Worm (Caenorhabditis elegans) whole organism, L2 larva: ENCODE results near the gene cutl-24.
A peak's percentile ranks its signal among the peaks of the same experiment; 100 is the strongest.

Source experiments
- C34F6.9 ChIP-seq: fragments of 150-350 bp; optimal IDR thresholded peaks from 2 replicates; lab custom pipeline; 2014; ENCODE audit warnings: missing biosample characterization, missing genetic modification characterization
- F13H6.1 ChIP-seq: sonication (generic microtip); optimal IDR thresholded peaks from 2 replicates; lab custom pipeline; 2016; ENCODE audit warnings: missing genetic modification characterization, missing compliant biosample characterization
- R02D3.7 ChIP-seq: fragments of 150-350 bp; optimal IDR thresholded peaks from 2 replicates; lab custom pipeline; 2014; ENCODE audit warnings: missing biosample characterization, missing genetic modification characterization
- Y55F3AM.14 ChIP-seq: fragments of 200-800 bp; sonication (Bioruptor generic); optimal IDR thresholded peaks from 2 replicates; lab custom pipeline; 2018; ENCODE audit warnings: mild to moderate bottlenecking, missing genetic modification characterization, missing compliant biosample characterization
- ZK546.5 ChIP-seq: sonication (generic microtip); optimal IDR thresholded peaks from 2 replicates; lab custom pipeline; 2017; ENCODE audit warnings: missing biosample characterization, missing genetic modification characterization
- alr-1 ChIP-seq: fragments of 150-350 bp; optimal IDR thresholded peaks from 2 replicates; lab custom pipeline; 2014; ENCODE audit warnings: missing biosample characterization, missing genetic modification characterization
- aly-2 ChIP-seq: fragments of 150-350 bp; optimal IDR thresholded peaks from 2 replicates; lab custom pipeline; 2014; ENCODE audit warnings: missing biosample characterization, missing genetic modification characterization
- ama-1 ChIP-seq: fragments of 150-350 bp; optimal IDR thresholded peaks from 2 replicates; lab custom pipeline; 2018; ENCODE audit warnings: inconsistent platforms
- blmp-1 ChIP-seq: sonication (generic microtip); optimal IDR thresholded peaks from 2 replicates; lab custom pipeline; 2017; ENCODE audit warnings: missing genetic modification characterization, mild to moderate bottlenecking, missing compliant biosample characterization, antibody characterized with exemption, moderate library complexity; ENCODE audit not compliant: insufficient read depth
- ceh-16 ChIP-seq: fragments of 150-350 bp; optimal IDR thresholded peaks from 2 replicates; lab custom pipeline; 2014; ENCODE audit warnings: missing biosample characterization, missing genetic modification characterization
- ceh-82 ChIP-seq: fragments of 150-350 bp; optimal IDR thresholded peaks from 2 replicates; lab custom pipeline; 2014; ENCODE audit warnings: missing biosample characterization, missing genetic modification characterization
- crh-2 ChIP-seq: sonication (generic microtip); optimal IDR thresholded peaks from 2 replicates; lab custom pipeline; 2017; ENCODE audit warnings: missing biosample characterization, missing genetic modification characterization
- dmd-4 ChIP-seq: sonication (generic microtip); optimal IDR thresholded peaks from 2 replicates; lab custom pipeline; 2017; ENCODE audit warnings: missing biosample characterization, missing genetic modification characterization
- egl-27 ChIP-seq: sonication (generic microtip); optimal IDR thresholded peaks from 3 replicates; lab custom pipeline; 2017; ENCODE audit warnings: missing biosample characterization, missing genetic modification reagents, missing genetic modification characterization
- elt-1 ChIP-seq: fragments of 150-350 bp; optimal IDR thresholded peaks from 2 replicates; lab custom pipeline; 2014; ENCODE audit warnings: missing biosample characterization, missing genetic modification characterization
- elt-3 ChIP-seq: sonication (generic microtip); optimal IDR thresholded peaks from 2 replicates; lab custom pipeline; 2017; ENCODE audit warnings: missing biosample characterization, missing genetic modification characterization
- fos-1 ChIP-seq: fragments of 150-350 bp; optimal IDR thresholded peaks from 2 replicates; lab custom pipeline; 2014; ENCODE audit warnings: missing biosample characterization, missing genetic modification characterization
- gmeb-1 ChIP-seq: fragments of 150-350 bp; optimal IDR thresholded peaks from 2 replicates; lab custom pipeline; 2014; ENCODE audit warnings: missing biosample characterization, missing genetic modification characterization
- lin-11 ChIP-seq: fragments of 150-350 bp; sonication (generic microtip); optimal IDR thresholded peaks from 2 replicates; lab custom pipeline; 2014; ENCODE audit warnings: missing biosample characterization, missing genetic modification characterization, inconsistent platforms, mixed read lengths
- lin-13 ChIP-seq: fragments of 150-350 bp; optimal IDR thresholded peaks from 2 replicates; lab custom pipeline; 2014; ENCODE audit warnings: missing biosample characterization, missing genetic modification reagents, missing genetic modification characterization
- lin-39 ChIP-seq: fragments of 150-350 bp; optimal IDR thresholded peaks from 2 replicates; lab custom pipeline; 2014; ENCODE audit warnings: missing biosample characterization, missing genetic modification reagents, missing genetic modification characterization
- lsy-2 ChIP-seq, 2 experiments: fragments of 150-350 bp in 1 of 2; sonication (generic microtip) in 1 of 2; optimal IDR thresholded peaks; 2 replicates each; lab custom pipeline; 2014 to 2017; ENCODE audit warnings: missing biosample characterization in 2 of 2, missing genetic modification characterization in 2 of 2
- mab-5 ChIP-seq: fragments of 150-350 bp; optimal IDR thresholded peaks from 2 replicates; lab custom pipeline; 2014; ENCODE audit warnings: missing biosample characterization, missing genetic modification characterization
- mbf-1 ChIP-seq: sonication (generic microtip); optimal IDR thresholded peaks from 2 replicates; lab custom pipeline; 2017; ENCODE audit warnings: missing biosample characterization, missing genetic modification characterization
- mdl-1 ChIP-seq, 2 experiments: fragments of 150-350 bp in 1 of 2; sonication (generic microtip) in 1 of 2; optimal IDR thresholded peaks; 2 replicates each; lab custom pipeline; 2017; ENCODE audit warnings: missing biosample characterization in 2 of 2, missing genetic modification characterization in 2 of 2
- nhr-10 ChIP-seq: sonication (generic microtip); optimal IDR thresholded peaks from 2 replicates; lab custom pipeline; 2017; ENCODE audit warnings: missing biosample characterization, missing genetic modification characterization
- nhr-11 ChIP-seq: fragments of 150-350 bp; optimal IDR thresholded peaks from 2 replicates; lab custom pipeline; 2014; ENCODE audit warnings: missing biosample characterization, missing genetic modification characterization
- nhr-12 ChIP-seq: fragments of 150-350 bp; optimal IDR thresholded peaks from 2 replicates; lab custom pipeline; 2014; ENCODE audit warnings: missing biosample characterization, missing genetic modification characterization
- nhr-129 ChIP-seq: fragments of 150-350 bp; optimal IDR thresholded peaks from 2 replicates; lab custom pipeline; 2014; ENCODE audit warnings: missing biosample characterization, missing genetic modification characterization
- nhr-21 ChIP-seq: fragments of 150-350 bp; optimal IDR thresholded peaks from 2 replicates; lab custom pipeline; 2014; ENCODE audit warnings: missing biosample characterization, missing genetic modification characterization
- nhr-23 ChIP-seq: fragments of 150-350 bp; optimal IDR thresholded peaks from 2 replicates; lab custom pipeline; 2014; ENCODE audit warnings: missing biosample characterization, missing genetic modification reagents, missing genetic modification characterization
- nhr-237 ChIP-seq: fragments of 150-350 bp; optimal IDR thresholded peaks from 2 replicates; lab custom pipeline; 2014; ENCODE audit warnings: missing biosample characterization, missing genetic modification characterization
- nhr-25 ChIP-seq: fragments of 150-350 bp; sonication (generic microtip); optimal IDR thresholded peaks from 3 replicates; lab custom pipeline; 2014; ENCODE audit warnings: missing biosample characterization, missing genetic modification characterization
- nhr-6 ChIP-seq: fragments of 150-350 bp; optimal IDR thresholded peaks from 2 replicates; lab custom pipeline; 2014; ENCODE audit warnings: missing biosample characterization, missing genetic modification characterization
- peb-1 ChIP-seq: fragments of 150-350 bp; optimal IDR thresholded peaks from 2 replicates; lab custom pipeline; 2014; ENCODE audit warnings: missing biosample characterization, missing genetic modification characterization
- sem-4 ChIP-seq: fragments of 150-350 bp; optimal IDR thresholded peaks from 2 replicates; lab custom pipeline; 2014; ENCODE audit warnings: missing biosample characterization, missing genetic modification reagents, missing genetic modification characterization
- skn-1 ChIP-seq: sonication (generic microtip); optimal IDR thresholded peaks from 2 replicates; lab custom pipeline; 2017; ENCODE audit warnings: missing biosample characterization, missing genetic modification characterization
- sma-3 ChIP-seq: sonication (generic microtip); optimal IDR thresholded peaks from 2 replicates; lab custom pipeline; 2016; ENCODE audit warnings: missing genetic modification reagents, missing genetic modification characterization, missing compliant biosample characterization
- snpc-4 ChIP-seq: fragments of 150-350 bp; optimal IDR thresholded peaks from 2 replicates; lab custom pipeline; 2014; ENCODE audit warnings: missing biosample characterization, missing genetic modification characterization
- unc-39 ChIP-seq: fragments of 150-350 bp; optimal IDR thresholded peaks from 2 replicates; lab custom pipeline; 2014; ENCODE audit warnings: missing biosample characterization, missing genetic modification characterization
- unc-55 ChIP-seq: fragments of 150-350 bp; sonication (generic microtip); optimal IDR thresholded peaks from 3 replicates; lab custom pipeline; 2014; ENCODE audit warnings: missing biosample characterization, missing genetic modification reagents, missing genetic modification characterization
- unc-62 ChIP-seq: fragments of 150-350 bp; optimal IDR thresholded peaks from 2 replicates; lab custom pipeline; 2014; ENCODE audit warnings: missing biosample characterization, missing genetic modification reagents, missing genetic modification characterization
- zag-1 ChIP-seq: fragments of 150-350 bp; optimal IDR thresholded peaks from 2 replicates; lab custom pipeline; 2014; ENCODE audit warnings: missing biosample characterization, missing genetic modification characterization
- ztf-1 ChIP-seq: fragments of 200-800 bp; sonication (Bioruptor generic); conservative IDR thresholded peaks from 2 replicates; pipeline ENCODE4 v1.3.6; 2022; ENCODE audit warnings: missing genetic modification characterization, missing compliant biosample characterization
- ztf-11 ChIP-seq: sonication (generic microtip); optimal IDR thresholded peaks from 2 replicates; lab custom pipeline; 2017; ENCODE audit warnings: missing biosample characterization, missing genetic modification characterization
- ztf-4 ChIP-seq: fragments of 150-350 bp; optimal IDR thresholded peaks from 2 replicates; lab custom pipeline; 2014; ENCODE audit warnings: missing biosample characterization, missing genetic modification characterization

Gene cutl-24

ce11 chrIV:186110-186509 is 21.2 kb downstream of the cutl-24 start:
- TF ChIP-seq crh-2 (tag; lab: Kevin White, UChicago) (no peak), peb-1 (tag; lab: Kevin White, UChicago) (no peak), C34F6.9 (tag; lab: Kevin White, UChicago) (peak; percentile 19), unc-55 (GFP tag; lab: Kevin White, UChicago) (peak; percentile 11)

ce11 chrIV:187336-187735 is 22.5 kb downstream of the cutl-24 start:
- TF ChIP-seq ceh-82 (tag; lab: Kevin White, UChicago) (no peak), mdl-1 (tag; optimal IDR thresholded peaks at IDR 0.05; lab: Kevin White, UChicago) (no peak), lin-11 (tag; lab: Kevin White, UChicago) (no peak), dmd-4 (tag; lab: Kevin White, UChicago) (no peak), zag-1 (tag; lab: Kevin White, UChicago) (no peak), elt-3 (no peak), sma-3 (GFP tag; lab: Kevin White, UChicago) (no peak), fos-1 (no peak)

DNA sequence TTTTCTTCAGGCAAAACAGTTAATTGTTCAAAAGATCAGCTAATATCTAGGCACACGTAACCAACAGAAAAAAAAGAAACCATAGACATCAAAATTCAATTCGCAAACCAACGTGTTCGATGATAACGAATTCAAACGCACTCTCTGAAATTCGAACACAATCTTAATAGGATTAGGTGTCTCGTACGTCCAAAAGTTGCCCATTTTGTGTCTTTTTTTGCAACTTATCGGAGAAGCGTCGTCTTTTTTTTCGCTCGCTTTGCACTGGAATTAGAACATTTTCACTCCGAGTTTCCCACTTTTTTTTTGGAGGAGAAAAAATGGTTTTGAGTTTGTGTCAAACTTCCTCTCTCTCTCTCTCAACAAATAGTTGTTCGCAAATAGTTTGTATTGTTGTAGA is 24.2 kb downstream of the cutl-24 start:
- TF ChIP-seq unc-39 (tag; lab: Kevin White, UChicago) (no peak), peb-1 (tag; lab: Kevin White, UChicago) (no peak), lsy-2 (tag; optimal IDR thresholded peaks at IDR 0.05; lab: Kevin White, UChicago) (no peak), unc-62 (GFP tag; lab: Kevin White, UChicago) (no peak), fos-1 (no peak)

ce11 chrIV:192046-192445 is 27.2 kb downstream of the cutl-24 start, which contains the start of gene Y38C1AA.12:
Y38C1AA.12 (plus strand) TSS chrIV:192256.
- TF ChIP-seq elt-3 (no peak), R02D3.7 (tag; lab: Kevin White, UChicago) (no peak), aly-2 (tag; lab: Kevin White, UChicago) (no peak), sma-3 (GFP tag; lab: Kevin White, UChicago) (peak; percentile 89), ceh-82 (tag; lab: Kevin White, UChicago) (peak; percentile 1), mab-5 (tag; lab: Kevin White, UChicago) (peak; percentile 70), ztf-1 (no peak), lin-11 (tag; lab: Kevin White, UChicago) (peak; percentile 55), nhr-12 (tag; lab: Kevin White, UChicago) (no peak), peb-1 (tag; lab: Kevin White, UChicago) (no peak), ztf-11 (no peak), dmd-4 (tag; lab: Kevin White, UChicago) (no peak), ama-1 (lab: Kevin White, UChicago) (no peak), ztf-4 (tag; lab: Kevin White, UChicago) (no peak), elt-1 (tag; lab: Kevin White, UChicago) (no peak), mbf-1 (no peak), alr-1 (no peak), ceh-16 (tag; lab: Kevin White, UChicago) (no peak), lin-13 (GFP tag; lab: Kevin White, UChicago) (peak; percentile 84), skn-1 (tag; lab: Kevin White, UChicago) (no peak), nhr-11 (tag; lab: Kevin White, UChicago) (no peak), lin-39 (tag; lab: Kevin White, UChicago) (no peak), nhr-6 (peak; percentile 13), nhr-23 (tag; lab: Kevin White, UChicago) (no peak), unc-39 (tag; lab: Kevin White, UChicago) (no peak), lsy-2 (tag; optimal IDR thresholded peaks at IDR 0.05; lab: Kevin White, UChicago) (peak; percentile 74 to 87), unc-62 (GFP tag; lab: Kevin White, UChicago) (no peak), ZK546.5 (tag; lab: Kevin White, UChicago) (no peak), blmp-1 (tag; lab: Kevin White, UChicago) (peak; percentile 27), C34F6.9 (tag; lab: Kevin White, UChicago) (peak; percentile 84), gmeb-1 (tag; lab: Kevin White, UChicago) (peak; percentile 73), nhr-10 (tag; lab: Kevin White, UChicago) (no peak), fos-1 (peak; percentile 24), Y55F3AM.14 (GFP tag; lab: Kevin White, UChicago) (peak; percentile 65), sem-4 (tag; lab: Kevin White, UChicago) (peak; percentile 59), crh-2 (tag; lab: Kevin White, UChicago) (peak; percentile 77), mdl-1 (tag; optimal IDR thresholded peaks at IDR 0.05; lab: Kevin White, UChicago) (peak in 1 of 2 experiments; percentile 8), nhr-21 (peak; percentile 54), egl-27 (tag; lab: Kevin White, UChicago) (peak; percentile 53), unc-55 (GFP tag; lab: Kevin White, UChicago) (peak; percentile 84), F13H6.1 (tag; lab: Kevin White, UChicago) (peak; percentile 82), nhr-129 (tag; lab: Kevin White, UChicago) (peak; percentile 28), nhr-25 (tag; lab: Kevin White, UChicago) (peak; percentile 60), nhr-237 (tag; lab: Kevin White, UChicago) (no peak), zag-1 (tag; lab: Kevin White, UChicago) (no peak), snpc-4 (tag; lab: Kevin White, UChicago) (peak; percentile 44)
